Fruit fly (Drosophila melanogaster): ENCODE data around the gene nerfin-1.

The nerfin-1 gene

dm6 chr3L:904364-904763 lies 4.5 kb upstream of the nerfin-1 start (continued):
- TF ChIP-seq Nf-YB (GFP tag; optimal IDR thresholded peaks at IDR 0.05) (peak; percentile 2), gcm2 (GFP tag; optimal IDR thresholded peaks at IDR 0.05) (peak; percentile 8), ems (GFP tag; optimal IDR thresholded peaks at IDR 0.05) (no peak), CG3995 (GFP tag; optimal IDR thresholded peaks at IDR 0.05) (no peak), Doc3 (GFP tag; IDR thresholded peaks at IDR 0.05; ENCODE audit: partially characterized antibody) (no peak), ranshi (GFP tag; IDR thresholded peaks at IDR 0.05) (peak; percentile 65; the same call in 1 of the 2 replicates), CG6689 (GFP tag; IDR thresholded peaks at IDR 0.05) (peak; percentile 74), CG8359 (GFP tag; optimal IDR thresholded peaks at IDR 0.05; ENCODE audit: borderline replicate concordance) (peak; percentile 44)

dm6 chr3L:904991-905745 lies 3.7 kb upstream of the nerfin-1 start:
- TF ChIP-seq ci (GFP tag; IDR thresholded peaks at IDR 0.05) (peak; percentile 51; the same call in 1 of the 3 replicates), z (GFP tag; IDR thresholded peaks at IDR 0.05) (no peak), CG4404 (GFP tag; IDR thresholded peaks at IDR 0.05) (peak; percentile 22; the same call in 1 of the 2 replicates), pan (optimal IDR thresholded peaks at IDR 0.05) (no peak), pan (GFP tag; optimal IDR thresholded peaks at IDR 0.05 in 1 of 2, IDR thresholded peaks at IDR 0.05 in 1 of 2) (peak in 1 of 2 experiments; percentile 13), Dek (tag; optimal IDR thresholded peaks at IDR 0.05) (peak; percentile 4), D19A (tag; optimal IDR thresholded peaks at IDR 0.05) (peak; percentile 36), CG14710 (tag; optimal IDR thresholded peaks at IDR 0.05) (peak; percentile 52), CG33557 (GFP tag; optimal IDR thresholded peaks at IDR 0.05) (peak; percentile 44), CG12744 (GFP tag; optimal IDR thresholded peaks at IDR 0.05) (no peak), CG18262 (tag; optimal IDR thresholded peaks at IDR 0.05) (peak; percentile 73), eve (GFP tag; optimal IDR thresholded peaks at IDR 0.05) (peak in 1 of 2 experiments; percentile 14), CG2875 (GFP tag; optimal IDR thresholded peaks at IDR 0.05) (peak; percentile 24), Chrac-16 (GFP tag; optimal IDR thresholded peaks at IDR 0.05) (peak; percentile 10), Hey (tag; optimal IDR thresholded peaks at IDR 0.05) (peak; percentile 95), CG8388 (GFP tag; optimal IDR thresholded peaks at IDR 0.05) (peak; percentile 59), chif (GFP tag; optimal IDR thresholded peaks at IDR 0.05) (no peak), CoRest (tag; optimal IDR thresholded peaks at IDR 0.05) (peak; percentile 31), CG17612 (GFP tag; IDR thresholded peaks at IDR 0.05) (no peak), H15 (GFP tag; IDR thresholded peaks at IDR 0.05) (0 out of 3 replicates have a peak, but pooled peaks have one; percentile 29), CG6689 (GFP tag; IDR thresholded peaks at IDR 0.05) (peak; percentile 33; the same call in 1 of the 2 replicates), phol (tag; optimal IDR thresholded peaks at IDR 0.05) (peak; percentile 63), CG12391 (tag; optimal IDR thresholded peaks at IDR 0.05) (peak; percentile 54), CG2712 (tag; optimal IDR thresholded peaks at IDR 0.05) (peak; percentile 79), dpn (GFP tag; optimal IDR thresholded peaks at IDR 0.05) (peak in 1 of 2 experiments; percentile 18), bsh (GFP tag; optimal IDR thresholded peaks at IDR 0.05) (peak in 1 of 2 experiments; percentile 69), seq (GFP tag; IDR thresholded peaks at IDR 0.05) (no peak), nerfin-1 (tag; optimal IDR thresholded peaks at IDR 0.05) (peak; percentile 95), CG10959 (GFP tag; IDR thresholded peaks at IDR 0.05) (0 out of 2 replicates have a peak, but pooled peaks have one; percentile 36), Oli (tag; optimal IDR thresholded peaks at IDR 0.05) (peak; percentile 50), ewg (GFP tag; optimal IDR thresholded peaks at IDR 0.05) (peak; percentile 20), Asciz (GFP tag; optimal IDR thresholded peaks at IDR 0.05) (peak; percentile 32), CG11093 (GFP tag; IDR thresholded peaks at IDR 0.05) (no peak), ase (GFP tag; IDR thresholded peaks at IDR 0.05) (0 out of 3 replicates have a peak, but pooled peaks have one; percentile 38), ap (GFP tag; IDR thresholded peaks at IDR 0.05) (0 out of 2 replicates have a peak, but pooled peaks have one; percentile 20), CG11695 (GFP tag; IDR thresholded peaks at IDR 0.05) (0 out of 3 replicates have a peak, but pooled peaks have one; percentile 40), CG12299 (tag; optimal IDR thresholded peaks at IDR 0.05) (no peak), CG32772 (GFP tag; IDR thresholded peaks at IDR 0.05) (no peak), sisA (GFP tag; IDR thresholded peaks at IDR 0.05) (peak; percentile 33; the same call in 1 of the 2 replicates), CG17829 (tag; optimal IDR thresholded peaks at IDR 0.05) (peak; percentile 67)

Data from whole organism, embryonic.